Fruit fly (Drosophila melanogaster) whole organism, embryonic: ENCODE results near the gene Usp30.
A peak's percentile ranks its signal among the peaks of the same experiment; 100 is the strongest.

Experiments
- ATbp ChIP-seq: fragments of 200-800 bp; sonication (Bioruptor generic); optimal IDR thresholded peaks from 2 replicates; lab custom pipeline; 2017; ENCODE audit warnings: missing biosample characterization, mild to moderate bottlenecking, missing genetic modification characterization, missing genetic modification reagents
- Antp ChIP-seq: fragments of 200-800 bp; sonication (Bioruptor generic); optimal IDR thresholded peaks from 3 replicates; lab custom pipeline; 2016; ENCODE audit warnings: missing biosample characterization, missing genetic modification characterization
- Atf6 ChIP-seq: fragments of 200-800 bp; sonication (Bioruptor generic); IDR thresholded peaks from 2 replicates; pipeline ENCODE4 v1.3.6; 2022; ENCODE audit warnings: missing biosample characterization, missing genetic modification characterization
- CG10147 ChIP-seq: fragments of 200-800 bp; sonication (Bioruptor generic); optimal IDR thresholded peaks from 2 replicates; lab custom pipeline; 2019; ENCODE audit warnings: missing biosample characterization, mild to moderate bottlenecking, missing genetic modification characterization, moderate library complexity
- CG10321 ChIP-seq: fragments of 200-800 bp; sonication (Bioruptor generic); IDR thresholded peaks from 2 replicates; pipeline ENCODE4 v1.3.6; 2022; ENCODE audit warnings: missing biosample characterization, missing genetic modification characterization
- CG10431 ChIP-seq: fragments of 200-800 bp; sonication (Bioruptor generic); optimal IDR thresholded peaks from 3 replicates; lab custom pipeline; 2018; ENCODE audit warnings: missing biosample characterization, mild to moderate bottlenecking, missing genetic modification characterization
- CG10543 ChIP-seq: fragments of 200-800 bp; sonication (Bioruptor generic); optimal IDR thresholded peaks from 3 replicates; lab custom pipeline; 2017; ENCODE audit warnings: missing biosample characterization, mild to moderate bottlenecking, missing genetic modification characterization, moderate library complexity
- CG11456 ChIP-seq: fragments of 200-800 bp; sonication (Bioruptor generic); IDR thresholded peaks from 3 replicates; pipeline ENCODE4 v1.3.6; 2022; ENCODE audit warnings: missing biosample characterization, missing genetic modification characterization
- CG11504 ChIP-seq: fragments of 200-800 bp; sonication (Bioruptor generic); optimal IDR thresholded peaks from 3 replicates; lab custom pipeline; 2019; ENCODE audit warnings: missing biosample characterization, mild to moderate bottlenecking, missing genetic modification characterization, moderate library complexity
- CG12071 ChIP-seq: fragments of 200-800 bp; sonication (Bioruptor generic); optimal IDR thresholded peaks from 3 replicates; lab custom pipeline; 2018; ENCODE audit warnings: missing biosample characterization, mild to moderate bottlenecking, missing genetic modification characterization
- CG13296 ChIP-seq: fragments of 200-800 bp; sonication (Bioruptor generic); optimal IDR thresholded peaks from 3 replicates; lab custom pipeline; 2018; ENCODE audit warnings: missing biosample characterization, mild to moderate bottlenecking, missing genetic modification characterization
- CG14014 ChIP-seq: fragments of 200-800 bp; sonication (Bioruptor generic); IDR thresholded peaks from 2 replicates; pipeline ENCODE4 v1.3.6; 2022; ENCODE audit warnings: missing biosample characterization, missing genetic modification characterization
- CG15479 ChIP-seq: fragments of 200-800 bp; sonication (Bioruptor generic); optimal IDR thresholded peaks from 3 replicates; lab custom pipeline; 2019; ENCODE audit warnings: missing biosample characterization, mild to moderate bottlenecking, missing genetic modification characterization, moderate library complexity
- CG15514 ChIP-seq: fragments of 200-800 bp; sonication (Bioruptor generic); optimal IDR thresholded peaks from 3 replicates; lab custom pipeline; 2017; ENCODE audit warnings: missing biosample characterization, missing genetic modification characterization, mild to moderate bottlenecking, moderate library complexity, missing genetic modification reagents
- CG18476 ChIP-seq: fragments of 200-800 bp; sonication (Bioruptor generic); optimal IDR thresholded peaks from 2 replicates; lab custom pipeline; 2016; ENCODE audit warnings: missing biosample characterization, mild to moderate bottlenecking, missing genetic modification characterization
- CG2120 ChIP-seq: fragments of 200-800 bp; sonication (Bioruptor generic); optimal IDR thresholded peaks from 3 replicates; lab custom pipeline; 2016; ENCODE audit warnings: missing biosample characterization, missing genetic modification characterization
- CG2202 ChIP-seq: fragments of 200-800 bp; sonication (Bioruptor generic); optimal IDR thresholded peaks from 2 replicates; lab custom pipeline; 2018; ENCODE audit warnings: missing biosample characterization, mild to moderate bottlenecking, missing genetic modification characterization
- CG3281 ChIP-seq: fragments of 200-800 bp; sonication (Bioruptor generic); optimal IDR thresholded peaks from 3 replicates; lab custom pipeline; 2017; ENCODE audit warnings: missing biosample characterization, mild to moderate bottlenecking, missing genetic modification characterization
- CG6683 ChIP-seq: fragments of 200-800 bp; sonication (Bioruptor generic); optimal IDR thresholded peaks from 2 replicates; lab custom pipeline; 2017; ENCODE audit warnings: missing biosample characterization, mild to moderate bottlenecking, missing genetic modification characterization, missing genetic modification reagents
- CG7556 ChIP-seq: fragments of 200-800 bp; sonication (Bioruptor generic); optimal IDR thresholded peaks from 2 replicates; lab custom pipeline; 2017; ENCODE audit warnings: missing biosample characterization, mild to moderate bottlenecking, missing genetic modification characterization
- CG9817 ChIP-seq: fragments of 200-800 bp; sonication (Bioruptor generic); optimal IDR thresholded peaks from 2 replicates; lab custom pipeline; 2018; ENCODE audit warnings: missing biosample characterization, mild to moderate bottlenecking, missing genetic modification characterization, moderate library complexity
- E2f2 ChIP-seq: fragments of 200-800 bp; sonication (Bioruptor generic); IDR thresholded peaks from 2 replicates; pipeline ENCODE4 v1.3.6; 2022; ENCODE audit warnings: missing biosample characterization, missing genetic modification characterization
- HLHmδ ChIP-seq: fragments of 200-800 bp; sonication (Bioruptor generic); optimal IDR thresholded peaks from 2 replicates; lab custom pipeline; 2018; ENCODE audit warnings: missing biosample characterization, mild to moderate bottlenecking, missing genetic modification characterization, moderate library complexity
- Hmr ChIP-seq: fragments of 200-800 bp; sonication (Bioruptor generic); optimal IDR thresholded peaks from 3 replicates; lab custom pipeline; 2017; ENCODE audit warnings: mild to moderate bottlenecking, missing biosample characterization, missing genetic modification reagents, missing genetic modification characterization
- ash1 ChIP-seq: fragments of 200-800 bp; sonication (Bioruptor generic); optimal IDR thresholded peaks from 2 replicates; lab custom pipeline; 2018; ENCODE audit warnings: missing biosample characterization, mild to moderate bottlenecking, missing genetic modification characterization
- ato ChIP-seq: fragments of 200-800 bp; sonication (Bioruptor generic); IDR thresholded peaks from 2 replicates; pipeline ENCODE4 v1.3.6; 2022; ENCODE audit warnings: missing biosample characterization, missing genetic modification characterization; ENCODE audit not compliant: partially characterized antibody
- chif ChIP-seq, 2 experiments: fragments of 200-800 bp; sonication (Bioruptor generic); optimal IDR thresholded peaks; 3 replicates each; lab custom pipeline; 2016; ENCODE audit warnings: missing biosample characterization in 2 of 2, missing genetic modification characterization in 2 of 2
- croc ChIP-seq: fragments of 200-800 bp; sonication (Bioruptor generic); conservative IDR thresholded peaks from 3 replicates; pipeline ENCODE4 v1.3.6; 2022; ENCODE audit warnings: missing biosample characterization, missing genetic modification characterization
- ems ChIP-seq: fragments of 200-800 bp; sonication (Bioruptor generic); optimal IDR thresholded peaks from 3 replicates; lab custom pipeline; 2016; ENCODE audit warnings: missing biosample characterization, missing genetic modification characterization
- fd102C ChIP-seq: fragments of 200-800 bp; sonication (Bioruptor generic); optimal IDR thresholded peaks from 2 replicates; lab custom pipeline; 2018; ENCODE audit warnings: missing biosample characterization, mild to moderate bottlenecking, missing genetic modification characterization, moderate library complexity
- fd64A ChIP-seq: fragments of 200-800 bp; sonication (Bioruptor generic); optimal IDR thresholded peaks from 3 replicates; lab custom pipeline; 2018; ENCODE audit warnings: missing biosample characterization, mild to moderate bottlenecking, missing genetic modification characterization
- ham ChIP-seq: fragments of 200-800 bp; sonication (Bioruptor generic); IDR thresholded peaks from 2 replicates; pipeline ENCODE4 v1.3.6; 2022; ENCODE audit warnings: missing biosample characterization, missing genetic modification characterization
- kay ChIP-seq: fragments of 200-800 bp; sonication (Bioruptor generic); optimal IDR thresholded peaks from 2 replicates; lab custom pipeline; 2016; ENCODE audit warnings: missing biosample characterization, missing genetic modification characterization
- knrl ChIP-seq: fragments of 200-800 bp; sonication (Bioruptor generic); IDR thresholded peaks from 3 replicates; pipeline ENCODE4 v1.3.6; 2022; ENCODE audit warnings: missing biosample characterization, missing genetic modification characterization; ENCODE audit not compliant: partially characterized antibody
- lola ChIP-seq, 3 experiments: fragments of >200 bp in 2 of 3; fragments of 200-800 bp in 1 of 3; sonication (Bioruptor generic) in 1 of 3; optimal IDR thresholded peaks; 2 replicates each; lab custom pipeline; 2017 to 2019; ENCODE audit warnings: missing biosample characterization in 3 of 3, missing genetic modification characterization in 3 of 3, mild to moderate bottlenecking in 1 of 3, moderate library complexity in 1 of 3
- nerfin-2 ChIP-seq: fragments of 200-800 bp; sonication (Bioruptor generic); IDR thresholded peaks from 2 replicates; pipeline ENCODE4 v1.3.6; 2022; ENCODE audit warnings: missing biosample characterization, missing genetic modification characterization; ENCODE audit not compliant: partially characterized antibody
- odd ChIP-seq: fragments of 200-800 bp; sonication (Bioruptor generic); optimal IDR thresholded peaks from 2 replicates; lab custom pipeline; 2017; ENCODE audit warnings: missing biosample characterization, mild to moderate bottlenecking, missing genetic modification characterization
- pan ChIP-seq, 4 experiments: fragments of >200 bp in 3 of 4; fragments of 200-800 bp in 1 of 4; sonication (Bioruptor generic) in 1 of 4; optimal IDR thresholded peaks in 3 of 4; IDR thresholded peaks in 1 of 4; 2 replicates each; pipeline versions ENCODE4 v1.3.6 to Lab custom; 2017 to 2022; ENCODE audit warnings: missing biosample characterization in 2 of 4, missing genetic modification characterization in 2 of 4, mixed read lengths in 1 of 4
- pho ChIP-seq: fragments of 200-800 bp; sonication (Bioruptor generic); optimal IDR thresholded peaks from 2 replicates; lab custom pipeline; 2016; ENCODE audit warnings: missing biosample characterization, missing genetic modification characterization
- pzg ChIP-seq: fragments of 200-800 bp; sonication (Bioruptor generic); optimal IDR thresholded peaks from 3 replicates; lab custom pipeline; 2018; ENCODE audit warnings: missing biosample characterization, mild to moderate bottlenecking, missing genetic modification characterization, moderate library complexity
- repo ChIP-seq: fragments of 200-800 bp; sonication (Bioruptor generic); optimal IDR thresholded peaks from 2 replicates; lab custom pipeline; 2016; ENCODE audit warnings: missing biosample characterization, missing genetic modification characterization
- row ChIP-seq: fragments of 200-800 bp; sonication (Bioruptor generic); IDR thresholded peaks from 3 replicates; pipeline ENCODE4 v1.3.6; 2022; ENCODE audit warnings: missing biosample characterization, missing genetic modification characterization
- schlank ChIP-seq: fragments of 200-800 bp; sonication (Bioruptor generic); optimal IDR thresholded peaks from 2 replicates; lab custom pipeline; 2018; ENCODE audit warnings: missing biosample characterization, mild to moderate bottlenecking, missing genetic modification characterization
- sd ChIP-seq: fragments of 200-800 bp; sonication (Bioruptor generic); optimal IDR thresholded peaks from 3 replicates; lab custom pipeline; 2018; ENCODE audit warnings: missing biosample characterization, mild to moderate bottlenecking, missing genetic modification characterization, moderate library complexity
- shn ChIP-seq: fragments of 200-800 bp; sonication (Bioruptor generic); optimal IDR thresholded peaks from 3 replicates; lab custom pipeline; 2016; ENCODE audit warnings: missing biosample characterization, missing genetic modification characterization
- sima ChIP-seq: fragments of 200-800 bp; sonication (Bioruptor generic); optimal IDR thresholded peaks from 2 replicates; lab custom pipeline; 2016; ENCODE audit warnings: missing biosample characterization, missing genetic modification characterization
- vfl ChIP-seq: fragments of 200-800 bp; sonication (Bioruptor generic); optimal IDR thresholded peaks from 2 replicates; lab custom pipeline; 2016; ENCODE audit warnings: missing biosample characterization, missing genetic modification characterization
- vvl ChIP-seq: fragments of 200-800 bp; sonication (Bioruptor generic); IDR thresholded peaks from 2 replicates; pipeline ENCODE4 v1.3.6; 2022; ENCODE audit warnings: missing biosample characterization, missing genetic modification characterization
- wdn ChIP-seq: fragments of 200-800 bp; sonication (Bioruptor generic); IDR thresholded peaks from 2 replicates; pipeline ENCODE4 v1.3.6; 2022; ENCODE audit warnings: missing biosample characterization, missing genetic modification characterization
- z ChIP-seq: fragments of 200-800 bp; sonication (Bioruptor generic); IDR thresholded peaks from 3 replicates; pipeline ENCODE4 v1.3.6; 2022; ENCODE audit warnings: missing biosample characterization, missing genetic modification characterization

Usp30 gene

DNA sequence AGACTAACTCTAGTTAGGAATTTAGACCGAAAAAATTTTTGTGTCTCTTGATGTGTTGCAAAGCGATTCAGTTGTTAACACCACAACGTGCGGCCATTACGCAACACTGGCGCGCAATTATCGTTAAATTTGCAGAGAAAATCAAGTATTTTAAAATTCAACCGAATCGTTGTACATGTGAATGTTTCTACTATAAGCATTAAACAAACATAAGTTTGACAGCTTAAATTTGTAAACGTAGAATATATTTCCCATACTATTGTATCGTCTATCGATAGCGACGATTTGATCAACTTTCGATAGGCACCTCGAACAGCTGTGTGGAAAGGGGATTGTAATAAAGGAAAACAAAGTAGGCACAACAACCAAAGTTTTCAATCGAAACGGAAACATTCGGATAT is at the start of gene Usp30, which contains the start of gene CG16721 (continued):
- TF ChIP-seq ato (GFP tag; lab: Robert Waterston, UW) (peak; percentile 60), CG10147 (GFP tag; lab: Kevin White, UChicago) (peak; percentile 5), CG15479 (no peak), CG3281 (GFP tag; lab: Kevin White, UChicago) (peak; percentile 40), repo (peak; percentile 10), CG10321 (GFP tag; lab: Robert Waterston, UW) (no peak), wdn (no peak), CG11504 (tag; lab: Kevin White, UChicago) (no peak), ash1 (no peak), pan (optimal IDR thresholded peaks at IDR 0.05; lab: Kevin White, UChicago) (no peak), pan (GFP tag; optimal IDR thresholded peaks at IDR 0.05 in 1 of 2, IDR thresholded peaks at IDR 0.05 in 1 of 2) (no peak), vvl (peak; percentile 74), CG6683 (no peak), sd (tag; lab: Kevin White, UChicago) (no peak), knrl (GFP tag; lab: Robert Waterston, UW) (peak; percentile 67), CG12071 (GFP tag; lab: Kevin White, UChicago) (no peak), Atf6 (GFP tag; lab: Robert Waterston, UW) (no peak), CG10431 (GFP tag; lab: Kevin White, UChicago) (no peak), z (GFP tag; lab: Robert Waterston, UW) (no peak), fd64A (GFP tag; lab: Kevin White, UChicago) (no peak), fd102C (GFP tag; lab: Kevin White, UChicago) (no peak), nerfin-2 (GFP tag; lab: Robert Waterston, UW) (peak; percentile 71), ems (GFP tag; lab: Kevin White, UChicago) (peak; percentile 72), CG9817 (tag; lab: Kevin White, UChicago) (peak; percentile 9), CG15514 (GFP tag; lab: Kevin White, UChicago) (peak; percentile 71), odd (no peak), pzg (GFP tag; lab: Kevin White, UChicago) (peak; percentile 80), schlank (tag; lab: Kevin White, UChicago) (no peak), E2f2 (GFP tag; lab: Robert Waterston, UW) (peak; percentile 46), lola (GFP tag; optimal IDR thresholded peaks at IDR 0.05; lab: Kevin White, UChicago) (no peak), CG2202 (no peak), CG2120 (GFP tag; lab: Kevin White, UChicago) (peak; percentile 82), row (GFP tag; lab: Robert Waterston, UW) (0 out of 3 replicates have a peak, but pooled peaks have one; percentile 24), vfl (GFP tag; lab: Kevin White, UChicago) (peak; percentile 35), Hmr (GFP tag; lab: Kevin White, UChicago) (no peak), CG13296 (peak; percentile 57), CG11456 (GFP tag; lab: Robert Waterston, UW) (peak; percentile 42; the same call in 1 of the 3 replicates), shn (peak; percentile 58), CG7556 (peak; percentile 29), kay (peak; percentile 8), CG10543 (peak; percentile 37), CG14014 (GFP tag; lab: Robert Waterston, UW) (0 out of 2 replicates have a peak, but pooled peaks have one; percentile 8), pho (GFP tag; lab: Kevin White, UChicago) (peak; percentile 39), HLHmδ (GFP tag; lab: Kevin White, UChicago) (no peak), chif (GFP tag; optimal IDR thresholded peaks at IDR 0.05; lab: Kevin White, UChicago) (peak; percentile 22 to 31), sima (GFP tag; lab: Kevin White, UChicago) (no peak), ATbp (no peak), ham (GFP tag; lab: Robert Waterston, UW) (no peak), CG18476 (GFP tag; lab: Kevin White, UChicago) (peak; percentile 58), croc (GFP tag; lab: Robert Waterston, UW) (no peak), Antp (GFP tag; lab: Kevin White, UChicago) (peak; percentile 69)
